Fruit fly (Drosophila melanogaster) S2 (cell line): Measurements from ENCODE around the gene CG15047.

Source experiments
- CG8478 ChIP-seq: fragments of >200 bp; optimal IDR thresholded peaks from 2 replicates; lab custom pipeline; 2018
- CTCF ChIP-seq, 2 experiments: fragments of >200 bp; optimal IDR thresholded peaks; 2 replicates each; lab custom pipeline; 2018

DNA sequence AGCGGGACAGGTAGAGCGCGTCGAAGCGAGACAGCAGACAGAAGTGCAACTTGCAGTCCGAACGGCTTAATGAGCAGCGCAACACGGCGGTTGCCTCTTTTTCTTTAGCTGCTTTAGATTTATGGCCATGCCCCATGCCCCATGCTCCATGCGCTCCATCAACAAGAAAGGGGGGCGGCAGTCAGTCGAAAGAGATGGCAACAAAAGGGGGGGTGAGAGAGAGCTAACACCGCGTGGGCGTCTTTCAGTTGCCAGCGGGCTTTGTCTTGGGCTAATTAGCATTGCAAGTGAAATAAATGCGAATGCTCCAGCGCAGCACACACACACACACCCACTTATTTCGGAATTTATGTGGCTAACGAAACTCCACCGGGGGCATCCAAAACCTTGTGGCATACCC lies 16.7 kb downstream of the CG15047 start:
- TF ChIP-seq CTCF (optimal IDR thresholded peaks at IDR 0.05; lab: Kevin White, UChicago) = no peak
- no peak for TF ChIP-seq CG8478 (lab: Kevin White, UChicago)
